Worm (Caenorhabditis elegans) whole organism, L1 larva: ENCODE results near the gene sru-38.

ENCODE experiments used
- Y116A8C.19 ChIP-seq: sonication (generic microtip); optimal IDR thresholded peaks from 2 replicates; lab custom pipeline; 2016; ENCODE audit warnings: missing compliant biosample characterization, missing genetic modification characterization, borderline replicate concordance
- ces-1 ChIP-seq: fragments of 150-350 bp; optimal IDR thresholded peaks from 2 replicates; lab custom pipeline; 2014; ENCODE audit warnings: missing biosample characterization, missing genetic modification reagents, missing genetic modification characterization
- lin-15B ChIP-seq: fragments of 150-350 bp; sonication (generic microtip); optimal IDR thresholded peaks from 3 replicates; lab custom pipeline; 2014; ENCODE audit warnings: missing biosample characterization, missing genetic modification characterization
- pqm-1 ChIP-seq: sonication (generic microtip); optimal IDR thresholded peaks from 3 replicates; lab custom pipeline; 2017; ENCODE audit warnings: missing biosample characterization, missing genetic modification characterization
- unc-130 ChIP-seq: fragments of 150-350 bp; optimal IDR thresholded peaks from 2 replicates; lab custom pipeline; 2017; ENCODE audit warnings: missing biosample characterization, missing genetic modification characterization, inconsistent platforms
- unc-62 ChIP-seq: fragments of 150-350 bp; optimal IDR thresholded peaks from 2 replicates; lab custom pipeline; 2014; ENCODE audit warnings: missing biosample characterization, missing genetic modification reagents, missing genetic modification characterization

DNA sequence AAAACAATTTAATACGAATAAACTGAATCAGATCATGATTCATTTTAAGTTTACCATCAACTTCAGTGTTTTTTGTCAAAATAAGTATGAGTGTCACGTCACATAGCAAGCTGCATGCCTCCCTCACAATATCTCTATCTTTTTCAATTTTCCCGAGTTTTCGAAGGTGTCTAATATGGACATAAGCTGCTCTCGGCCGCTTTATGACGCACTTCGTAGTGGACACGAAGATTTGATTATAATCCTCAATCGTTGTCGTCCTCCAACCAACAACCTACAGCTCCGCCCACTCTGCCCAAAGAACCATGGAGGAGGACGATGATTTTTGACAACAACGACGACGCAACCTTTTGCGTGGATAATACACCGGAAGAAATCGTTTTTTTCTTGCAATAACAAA lies 39.8 kb downstream of the sru-38 start:
- no peak for TF ChIP-seq unc-130 (tag; lab: Kevin White, UChicago)
- TF ChIP-seq lin-15B (tag; lab: Kevin White, UChicago) = no peak
- TF ChIP-seq pqm-1 (tag; lab: Kevin White, UChicago) = no peak
- TF ChIP-seq Y116A8C.19 = no peak
- no peak for TF ChIP-seq ces-1
- no peak for TF ChIP-seq unc-62 (GFP tag; lab: Kevin White, UChicago)
